Worm (Caenorhabditis elegans): ENCODE results near the gene srh-37.

ce11 chrV:462263-462662, 50.1 kb downstream of the srh-37 start, which contains the start of gene nhr-202:
- no peak for TF ChIP-seq isw-1 (GFP tag; IDR thresholded peaks at IDR 0.05)
- TF ChIP-seq nhr-12 (tag; optimal IDR thresholded peaks at IDR 0.05) = no peak
- no peak for TF ChIP-seq ceh-8 (GFP tag; optimal IDR thresholded peaks at IDR 0.05)
- TF ChIP-seq lin-13 (GFP tag; optimal IDR thresholded peaks at IDR 0.05) = no peak
- peak in 1 of 2 experiments; percentile 11 for TF ChIP-seq lin-35 (GFP tag; optimal IDR thresholded peaks at IDR 0.05)
- TF ChIP-seq unc-130 (tag; optimal IDR thresholded peaks at IDR 0.05) = no peak
- TF ChIP-seq nhr-28 (tag; optimal IDR thresholded peaks at IDR 0.05) = no peak
- no peak for TF ChIP-seq ztf-11 (tag; optimal IDR thresholded peaks at IDR 0.05)
- TF ChIP-seq nhr-76 (tag; optimal IDR thresholded peaks at IDR 0.05) = no peak
- TF ChIP-seq alr-1 (tag; optimal IDR thresholded peaks at IDR 0.05; ENCODE audit: borderline replicate concordance) = no peak
- no peak for TF ChIP-seq mab-9 (GFP tag; IDR thresholded peaks at IDR 0.05)
- TF ChIP-seq C34B4.2 (tag; optimal IDR thresholded peaks at IDR 0.05) = no peak
- TF ChIP-seq pqm-1 (tag; optimal IDR thresholded peaks at IDR 0.05) = no peak

Measured in whole organism, L1 larva.